Worm (Caenorhabditis elegans): ENCODE results near the gene F56A8.8.

- no peak for TF ChIP-seq pqm-1 (tag; optimal IDR thresholded peaks at IDR 0.05)
- TF ChIP-seq ama-1 (optimal IDR thresholded peaks at IDR 0.05), result no peak
- TF ChIP-seq unc-130 (GFP tag; optimal IDR thresholded peaks at IDR 0.05), result no peak
- TF ChIP-seq lin-39 (tag; optimal IDR thresholded peaks at IDR 0.05), result no peak
- no peak for TF ChIP-seq nhr-77 (tag; optimal IDR thresholded peaks at IDR 0.05)
- no peak for TF ChIP-seq tag-97 (GFP tag; IDR thresholded peaks at IDR 0.05)
- no peak for TF ChIP-seq egl-27 (tag; optimal IDR thresholded peaks at IDR 0.05)
- no peak for TF ChIP-seq unc-62 (GFP tag; optimal IDR thresholded peaks at IDR 0.05 in 1 of 2)
- no peak for TF ChIP-seq unc-62 (tag; optimal IDR thresholded peaks at IDR 0.05)
- no peak for TF ChIP-seq lin-15B (tag; optimal IDR thresholded peaks at IDR 0.05)
These were observed 31.3 kb upstream of the F56A8.8 start, which contains the start of gene F56A8.9 for ce11 chrIII:13254178-13254725.

Measured in whole organism, L4 larva.